Fruit fly (Drosophila melanogaster) whole organism, embryonic: ENCODE results near the gene STUB1.

ENCODE experiments used
- Aef1 ChIP-seq: fragments of 200-800 bp; sonication (Bioruptor generic); IDR thresholded peaks from 3 replicates; pipeline ENCODE4 v1.3.6; 2022; ENCODE audit warnings: missing biosample characterization, missing genetic modification characterization
- B-H2 ChIP-seq: fragments of 200-800 bp; sonication (Bioruptor generic); optimal IDR thresholded peaks from 2 replicates; lab custom pipeline; 2018; ENCODE audit warnings: missing biosample characterization, mild to moderate bottlenecking, missing genetic modification characterization
- BtbVII ChIP-seq: fragments of 200-800 bp; sonication (Bioruptor generic); optimal IDR thresholded peaks from 3 replicates; lab custom pipeline; 2017; ENCODE audit warnings: missing biosample characterization, mild to moderate bottlenecking, missing genetic modification characterization
- CG10267 ChIP-seq: fragments of 200-800 bp; sonication (Bioruptor generic); optimal IDR thresholded peaks from 2 replicates; lab custom pipeline; 2018; ENCODE audit warnings: missing biosample characterization, mild to moderate bottlenecking, missing genetic modification characterization, moderate library complexity
- CG10366 ChIP-seq: fragments of 200-800 bp; sonication (Bioruptor generic); IDR thresholded peaks from 2 replicates; pipeline ENCODE4 v1.3.6; 2022; ENCODE audit warnings: missing biosample characterization, missing genetic modification characterization
- CG13424 ChIP-seq: fragments of 200-800 bp; sonication (Bioruptor generic); optimal IDR thresholded peaks from 2 replicates; lab custom pipeline; 2019; ENCODE audit warnings: missing biosample characterization, mild to moderate bottlenecking, missing genetic modification characterization, moderate library complexity
- CG14014 ChIP-seq: fragments of 200-800 bp; sonication (Bioruptor generic); IDR thresholded peaks from 2 replicates; pipeline ENCODE4 v1.3.6; 2022; ENCODE audit warnings: missing biosample characterization, missing genetic modification characterization
- CG17385 ChIP-seq: fragments of 200-800 bp; sonication (Bioruptor generic); optimal IDR thresholded peaks from 3 replicates; lab custom pipeline; 2018; ENCODE audit warnings: missing biosample characterization, mild to moderate bottlenecking, missing genetic modification characterization
- CG17829 ChIP-seq: fragments of 200-800 bp; optimal IDR thresholded peaks from 2 replicates; lab custom pipeline; 2019; ENCODE audit warnings: missing biosample characterization, mild to moderate bottlenecking, missing genetic modification characterization, moderate library complexity
- CG18764 ChIP-seq: fragments of 200-800 bp; sonication (Bioruptor generic); optimal IDR thresholded peaks from 3 replicates; lab custom pipeline; 2016; ENCODE audit warnings: missing biosample characterization, missing genetic modification characterization
- CG2129 ChIP-seq: fragments of 200-800 bp; sonication (Bioruptor generic); IDR thresholded peaks from 2 replicates; pipeline ENCODE4 v1.3.6; 2022; ENCODE audit warnings: missing biosample characterization, missing genetic modification characterization; ENCODE audit not compliant: partially characterized antibody
- CG30020 ChIP-seq: fragments of 200-800 bp; optimal IDR thresholded peaks from 2 replicates; lab custom pipeline; 2019; ENCODE audit warnings: missing biosample characterization, mild to moderate bottlenecking, missing genetic modification characterization, moderate library complexity
- CG31224 ChIP-seq: fragments of 200-800 bp; sonication (Bioruptor generic); IDR thresholded peaks from 2 replicates; pipeline ENCODE4 v1.3.6; 2022; ENCODE audit warnings: missing biosample characterization, missing genetic modification characterization
- CG3995 ChIP-seq: fragments of 200-800 bp; sonication (Bioruptor generic); optimal IDR thresholded peaks from 3 replicates; lab custom pipeline; 2016; ENCODE audit warnings: missing biosample characterization, missing genetic modification characterization
- CG4820 ChIP-seq: fragments of 200-800 bp; sonication (Bioruptor generic); optimal IDR thresholded peaks from 3 replicates; lab custom pipeline; 2016; ENCODE audit warnings: missing biosample characterization, missing genetic modification characterization
- CG5245 ChIP-seq: fragments of 200-800 bp; sonication (Bioruptor generic); optimal IDR thresholded peaks from 3 replicates; lab custom pipeline; 2016; ENCODE audit warnings: missing biosample characterization, missing genetic modification characterization
- CG7271 ChIP-seq: fragments of 200-800 bp; sonication (Bioruptor generic); optimal IDR thresholded peaks from 2 replicates; lab custom pipeline; 2018; ENCODE audit warnings: missing biosample characterization, mild to moderate bottlenecking, missing genetic modification characterization, moderate library complexity
- CG9797 ChIP-seq: fragments of 200-800 bp; sonication (Bioruptor generic); optimal IDR thresholded peaks from 3 replicates; lab custom pipeline; 2018; ENCODE audit warnings: missing biosample characterization, mild to moderate bottlenecking, missing genetic modification characterization
- Chrac-16 ChIP-seq: fragments of 200-800 bp; sonication (Bioruptor generic); optimal IDR thresholded peaks from 3 replicates; lab custom pipeline; 2016; ENCODE audit warnings: missing biosample characterization, missing genetic modification characterization
- Dll ChIP-seq: fragments of 200-800 bp; sonication (Bioruptor generic); IDR thresholded peaks from 4 replicates; pipeline ENCODE4 v1.3.6; 2022; ENCODE audit warnings: missing biosample characterization, missing genetic modification characterization; ENCODE audit not compliant: partially characterized antibody
- Doc2 ChIP-seq: fragments of 200-800 bp; sonication (Bioruptor generic); IDR thresholded peaks from 2 replicates; pipeline ENCODE4 v1.3.6; 2022; ENCODE audit warnings: missing biosample characterization, missing genetic modification characterization
- Gug ChIP-seq: fragments of 200-800 bp; sonication (Bioruptor generic); IDR thresholded peaks from 4 replicates; pipeline ENCODE4 v1.3.6; 2022; ENCODE audit warnings: missing biosample characterization, missing genetic modification characterization
- H2.0 ChIP-seq: fragments of 200-800 bp; sonication (Bioruptor generic); IDR thresholded peaks from 2 replicates; pipeline ENCODE4 v1.3.6; 2022; ENCODE audit warnings: missing biosample characterization, missing genetic modification characterization
- Med ChIP-seq: fragments of 200-800 bp; sonication (Bioruptor generic); peaks from one replicate; lab custom pipeline; 2016; ENCODE audit warnings: missing biosample characterization, missing genetic modification characterization, mild to moderate bottlenecking, inconsistent platforms, moderate library complexity
- NfI ChIP-seq: fragments of 200-800 bp; sonication (Bioruptor generic); optimal IDR thresholded peaks from 3 replicates; lab custom pipeline; 2018; ENCODE audit warnings: missing biosample characterization, mild to moderate bottlenecking, missing genetic modification characterization, moderate library complexity
- Sin3A ChIP-seq: fragments of >200 bp; optimal IDR thresholded peaks from 2 replicates; lab custom pipeline; 2018
- Ssrp ChIP-seq: fragments of 200-800 bp; sonication (Bioruptor generic); optimal IDR thresholded peaks from 2 replicates; lab custom pipeline; 2018; ENCODE audit warnings: missing biosample characterization, mild to moderate bottlenecking, missing genetic modification characterization, moderate library complexity
- Xbp1 ChIP-seq: fragments of 200-800 bp; sonication (Bioruptor generic); optimal IDR thresholded peaks from 3 replicates; lab custom pipeline; 2016; ENCODE audit warnings: missing biosample characterization, mild to moderate bottlenecking, missing genetic modification characterization
- al ChIP-seq: fragments of 200-800 bp; sonication (Bioruptor generic); IDR thresholded peaks from 2 replicates; pipeline ENCODE4 v1.3.6; 2022; ENCODE audit warnings: missing biosample characterization, missing genetic modification characterization
- chn ChIP-seq: fragments of 200-800 bp; sonication (Bioruptor generic); optimal IDR thresholded peaks from 2 replicates; lab custom pipeline; 2016; ENCODE audit warnings: missing biosample characterization, missing genetic modification characterization
- ci ChIP-seq: fragments of 200-800 bp; sonication (Bioruptor generic); IDR thresholded peaks from 3 replicates; pipeline ENCODE4 v1.3.6; 2022; ENCODE audit warnings: missing biosample characterization, missing genetic modification characterization
- dpn ChIP-seq, 2 experiments: fragments of 200-800 bp; sonication (Bioruptor generic); optimal IDR thresholded peaks; 3 replicates each; lab custom pipeline; 2016; ENCODE audit warnings: missing biosample characterization in 2 of 2, missing genetic modification characterization in 2 of 2
- insv ChIP-seq, 2 experiments: fragments of 200-800 bp; sonication (Bioruptor generic); optimal IDR thresholded peaks; 3 replicates each; lab custom pipeline; 2016 to 2018; ENCODE audit warnings: missing biosample characterization in 2 of 2, missing genetic modification characterization in 2 of 2
- ken ChIP-seq: fragments of 200-800 bp; sonication (Bioruptor generic); IDR thresholded peaks from 3 replicates; pipeline ENCODE4 v1.3.6; 2022; ENCODE audit warnings: missing biosample characterization, missing genetic modification characterization
- lilli ChIP-seq: fragments of 200-800 bp; sonication (Bioruptor generic); optimal IDR thresholded peaks from 3 replicates; lab custom pipeline; 2016; ENCODE audit warnings: missing biosample characterization, missing genetic modification characterization
- lola ChIP-seq, 3 experiments: fragments of >200 bp in 2 of 3; fragments of 200-800 bp in 1 of 3; sonication (Bioruptor generic) in 1 of 3; optimal IDR thresholded peaks; 2 replicates each; lab custom pipeline; 2017 to 2019; ENCODE audit warnings: missing biosample characterization in 3 of 3, missing genetic modification characterization in 3 of 3, mild to moderate bottlenecking in 1 of 3, moderate library complexity in 1 of 3
- p53 ChIP-seq: fragments of 200-800 bp; sonication (Bioruptor generic); optimal IDR thresholded peaks from 2 replicates; lab custom pipeline; 2016; ENCODE audit warnings: missing biosample characterization, missing genetic modification characterization
- pb ChIP-seq: fragments of 200-800 bp; sonication (Bioruptor generic); optimal IDR thresholded peaks from 3 replicates; lab custom pipeline; 2016; ENCODE audit warnings: missing biosample characterization, missing genetic modification characterization
- pfk ChIP-seq: fragments of 200-800 bp; sonication (Bioruptor generic); optimal IDR thresholded peaks from 2 replicates; lab custom pipeline; 2018; ENCODE audit warnings: missing biosample characterization, mild to moderate bottlenecking, missing genetic modification characterization, moderate library complexity
- phol ChIP-seq: fragments of 200-800 bp; sonication (Bioruptor generic); optimal IDR thresholded peaks from 3 replicates; lab custom pipeline; 2018; ENCODE audit warnings: missing biosample characterization, mild to moderate bottlenecking, missing genetic modification characterization, moderate library complexity
- ro ChIP-seq: fragments of 200-800 bp; sonication (Bioruptor generic); IDR thresholded peaks from 2 replicates; pipeline ENCODE4 v1.3.6; 2022; ENCODE audit warnings: missing biosample characterization, missing genetic modification characterization
- sna ChIP-seq: fragments of 200-800 bp; sonication (Bioruptor generic); IDR thresholded peaks from 2 replicates; pipeline ENCODE4 v1.3.6; 2022; ENCODE audit warnings: missing biosample characterization, missing genetic modification characterization; ENCODE audit not compliant: partially characterized antibody
- sqz ChIP-seq: fragments of 200-800 bp; sonication (Bioruptor generic); optimal IDR thresholded peaks from 3 replicates; lab custom pipeline; 2018; ENCODE audit warnings: missing biosample characterization, mild to moderate bottlenecking, missing genetic modification characterization
- ssp ChIP-seq: fragments of 200-800 bp; sonication (Bioruptor generic); IDR thresholded peaks from 2 replicates; pipeline ENCODE4 v1.3.6; 2022; ENCODE audit warnings: missing biosample characterization, missing genetic modification characterization
- stwl ChIP-seq: fragments of 200-800 bp; sonication (Bioruptor generic); optimal IDR thresholded peaks from 3 replicates; lab custom pipeline; 2018; ENCODE audit warnings: missing biosample characterization, mild to moderate bottlenecking, missing genetic modification characterization, moderate library complexity
- tin ChIP-seq: fragments of 200-800 bp; sonication (Bioruptor generic); optimal IDR thresholded peaks from 3 replicates; lab custom pipeline; 2016; ENCODE audit warnings: missing biosample characterization, missing genetic modification characterization
- trem ChIP-seq: fragments of 200-800 bp; optimal IDR thresholded peaks from 3 replicates; lab custom pipeline; 2019; ENCODE audit warnings: missing biosample characterization, mild to moderate bottlenecking, missing genetic modification characterization, moderate library complexity
- vfl ChIP-seq: fragments of 200-800 bp; sonication (Bioruptor generic); optimal IDR thresholded peaks from 2 replicates; lab custom pipeline; 2016; ENCODE audit warnings: missing biosample characterization, missing genetic modification characterization
- z ChIP-seq: fragments of 200-800 bp; sonication (Bioruptor generic); IDR thresholded peaks from 3 replicates; pipeline ENCODE4 v1.3.6; 2022; ENCODE audit warnings: missing biosample characterization, missing genetic modification characterization
- zen ChIP-seq: fragments of 200-800 bp; sonication (Bioruptor generic); optimal IDR thresholded peaks from 3 replicates; lab custom pipeline; 2018; ENCODE audit warnings: missing biosample characterization, mild to moderate bottlenecking, missing genetic modification characterization, moderate library complexity
- zfh2 ChIP-seq: fragments of 200-800 bp; sonication (Bioruptor generic); optimal IDR thresholded peaks from 2 replicates; lab custom pipeline; 2016; ENCODE audit warnings: missing biosample characterization, missing genetic modification characterization

The STUB1 gene

dm6 chr2L:10428528-10428927, 8.8 kb upstream of the STUB1 start, which contains the start of gene CG5188 (continued):
- TF ChIP-seq CG5245 (GFP tag; lab: Kevin White, UChicago) (peak; percentile 7), Med (GFP tag; lab: Kevin White, UChicago) (peak; percentile 65), CG9797 (GFP tag; lab: Kevin White, UChicago) (peak; percentile 52), CG10267 (peak; percentile 64), ssp (GFP tag; lab: Robert Waterston, UW) (peak; percentile 60), CG2129 (no peak), ken (GFP tag; lab: Robert Waterston, UW) (peak; percentile 27; the same call in 1 of the 3 replicates), lilli (GFP tag; lab: Kevin White, UChicago) (peak; percentile 48), pfk (GFP tag; lab: Kevin White, UChicago) (no peak), BtbVII (GFP tag; lab: Kevin White, UChicago) (no peak), Doc2 (no peak), al (0 out of 2 replicates have a peak, but pooled peaks have one; percentile 31), ci (GFP tag; lab: Robert Waterston, UW) (peak; percentile 73; the same call in 2 of the 3 replicates), CG3995 (GFP tag; lab: Kevin White, UChicago) (peak; percentile 6), dpn (GFP tag; optimal IDR thresholded peaks at IDR 0.05; lab: Kevin White, UChicago) (peak; percentile 15 to 56), CG7271 (peak; percentile 20), phol (peak; percentile 55), CG10366 (no peak), pb (no peak), CG18764 (peak; percentile 43), lola (GFP tag; optimal IDR thresholded peaks at IDR 0.05; lab: Kevin White, UChicago) (peak in 1 of 3 experiments; percentile 37), ro (GFP tag; lab: Robert Waterston, UW) (no peak), z (GFP tag; lab: Robert Waterston, UW) (no peak), zen (tag; lab: Kevin White, UChicago) (peak; percentile 20), CG17829 (tag; lab: Kevin White, UChicago) (peak; percentile 68), NfI (GFP tag; lab: Kevin White, UChicago) (peak; percentile 47), CG30020 (peak; percentile 83), Dll (GFP tag; lab: Robert Waterston, UW) (peak; percentile 35; the same call in 1 of the 4 replicates), insv (GFP tag; optimal IDR thresholded peaks at IDR 0.05; lab: Kevin White, UChicago) (no peak), B-H2 (GFP tag; lab: Kevin White, UChicago) (peak; percentile 1), Sin3A (no peak), Ssrp (peak; percentile 26), tin (GFP tag; lab: Kevin White, UChicago) (peak; percentile 56), H2.0 (GFP tag; lab: Robert Waterston, UW) (peak; percentile 45), Chrac-16 (GFP tag; lab: Kevin White, UChicago) (peak; percentile 19), Aef1 (GFP tag; lab: Robert Waterston, UW) (peak; percentile 45; the same call in 1 of the 3 replicates), CG17385 (GFP tag; lab: Kevin White, UChicago) (peak; percentile 48), p53 (GFP tag; lab: Kevin White, UChicago) (no peak), sna (GFP tag; lab: Robert Waterston, UW) (0 out of 2 replicates have a peak, but pooled peaks have one; percentile 36), CG14014 (GFP tag; lab: Robert Waterston, UW) (peak; percentile 35; the same call in 1 of the 2 replicates), trem (tag; lab: Kevin White, UChicago) (peak; percentile 55), CG31224 (GFP tag; lab: Robert Waterston, UW) (0 out of 2 replicates have a peak, but pooled peaks have one; percentile 27), sqz (GFP tag; lab: Kevin White, UChicago) (no peak), Xbp1 (GFP tag; lab: Kevin White, UChicago) (peak; percentile 57), vfl (GFP tag; lab: Kevin White, UChicago) (peak; percentile 28), Gug (GFP tag; lab: Robert Waterston, UW) (no peak), zfh2 (GFP tag; lab: Kevin White, UChicago) (no peak), chn (GFP tag; lab: Kevin White, UChicago) (peak; percentile 17), stwl (tag; lab: Kevin White, UChicago) (peak; percentile 90), CG4820 (GFP tag; lab: Kevin White, UChicago) (peak; percentile 31), CG13424 (tag; lab: Kevin White, UChicago) (peak; percentile 64)
